Fruit fly (Drosophila melanogaster) whole organism, embryonic: ENCODE data around the gene CG13609.
A peak's percentile ranks its signal among the peaks of the same experiment; 100 is the strongest.

ENCODE experiments used
- Atf6 ChIP-seq: fragments of 200-800 bp; sonication (Bioruptor generic); IDR thresholded peaks from 2 replicates; pipeline ENCODE4 v1.3.6; 2022; ENCODE audit warnings: missing biosample characterization, missing genetic modification characterization
- B-H1 ChIP-seq: fragments of 200-800 bp; sonication (Bioruptor generic); IDR thresholded peaks from 3 replicates; pipeline ENCODE4 v1.3.6; 2022; ENCODE audit warnings: missing biosample characterization, missing genetic modification characterization
- CG10267 ChIP-seq: fragments of 200-800 bp; sonication (Bioruptor generic); optimal IDR thresholded peaks from 2 replicates; lab custom pipeline; 2018; ENCODE audit warnings: missing biosample characterization, mild to moderate bottlenecking, missing genetic modification characterization, moderate library complexity
- CG10431 ChIP-seq: fragments of 200-800 bp; sonication (Bioruptor generic); optimal IDR thresholded peaks from 3 replicates; lab custom pipeline; 2018; ENCODE audit warnings: missing biosample characterization, mild to moderate bottlenecking, missing genetic modification characterization
- CG10979 ChIP-seq: fragments of 200-800 bp; sonication (Bioruptor generic); optimal IDR thresholded peaks from 2 replicates; lab custom pipeline; 2018; ENCODE audit warnings: missing biosample characterization, mild to moderate bottlenecking, missing genetic modification characterization, moderate library complexity
- CG11723 ChIP-seq: fragments of 200-800 bp; sonication (Bioruptor generic); optimal IDR thresholded peaks from 2 replicates; lab custom pipeline; 2017; ENCODE audit warnings: missing biosample characterization, mild to moderate bottlenecking, missing genetic modification characterization
- CG13123 ChIP-seq: fragments of 200-800 bp; sonication (Bioruptor generic); optimal IDR thresholded peaks from 2 replicates; lab custom pipeline; 2016; ENCODE audit warnings: missing biosample characterization, missing genetic modification characterization
- CG14710 ChIP-seq: fragments of 200-800 bp; sonication (Bioruptor generic); optimal IDR thresholded peaks from 3 replicates; lab custom pipeline; 2019; ENCODE audit warnings: missing biosample characterization, mild to moderate bottlenecking, missing genetic modification characterization, moderate library complexity
- CG17385 ChIP-seq: fragments of 200-800 bp; sonication (Bioruptor generic); optimal IDR thresholded peaks from 3 replicates; lab custom pipeline; 2018; ENCODE audit warnings: missing biosample characterization, mild to moderate bottlenecking, missing genetic modification characterization
- CG17612 ChIP-seq: fragments of 200-800 bp; sonication (Bioruptor generic); IDR thresholded peaks from 2 replicates; pipeline ENCODE4 v1.3.6; 2022; ENCODE audit warnings: missing biosample characterization, missing genetic modification characterization
- CG2199 ChIP-seq: fragments of 200-800 bp; sonication (Bioruptor generic); IDR thresholded peaks from 3 replicates; pipeline ENCODE4 v1.3.6; 2022; ENCODE audit warnings: missing biosample characterization, missing genetic modification characterization
- CG2712 ChIP-seq: fragments of 200-800 bp; optimal IDR thresholded peaks from 3 replicates; lab custom pipeline; 2019; ENCODE audit warnings: missing biosample characterization, mild to moderate bottlenecking, missing genetic modification characterization, moderate library complexity
- CG3163 ChIP-seq: fragments of 200-800 bp; sonication (Bioruptor generic); optimal IDR thresholded peaks from 3 replicates; lab custom pipeline; 2016; ENCODE audit warnings: missing biosample characterization, missing genetic modification characterization
- CG33557 ChIP-seq: fragments of 200-800 bp; sonication (Bioruptor generic); optimal IDR thresholded peaks from 2 replicates; lab custom pipeline; 2019; ENCODE audit warnings: missing biosample characterization, mild to moderate bottlenecking, missing genetic modification characterization, moderate library complexity
- CG34224 ChIP-seq: fragments of 200-800 bp; sonication (Bioruptor generic); IDR thresholded peaks from 3 replicates; pipeline ENCODE4 v1.3.6; 2022; ENCODE audit warnings: missing biosample characterization, missing genetic modification characterization; ENCODE audit not compliant: partially characterized antibody
- CG4328 ChIP-seq: fragments of 200-800 bp; sonication (Bioruptor generic); optimal IDR thresholded peaks from 3 replicates; lab custom pipeline; 2017; ENCODE audit warnings: missing biosample characterization, missing genetic modification reagents, missing genetic modification characterization
- CG4360 ChIP-seq: fragments of 200-800 bp; sonication (Bioruptor generic); IDR thresholded peaks from 2 replicates; pipeline ENCODE4 v1.3.6; 2022; ENCODE audit warnings: missing biosample characterization, missing genetic modification characterization
- CG4707 ChIP-seq: fragments of 200-800 bp; sonication (Bioruptor generic); optimal IDR thresholded peaks from 2 replicates; lab custom pipeline; 2018; ENCODE audit warnings: missing biosample characterization, mild to moderate bottlenecking, missing genetic modification characterization, moderate library complexity
- CG4854 ChIP-seq: fragments of 200-800 bp; sonication (Bioruptor generic); optimal IDR thresholded peaks from 2 replicates; lab custom pipeline; 2016; ENCODE audit warnings: missing biosample characterization, missing genetic modification characterization, inconsistent platforms
- CG5953 ChIP-seq: fragments of 200-800 bp; sonication (Bioruptor generic); IDR thresholded peaks from 2 replicates; pipeline ENCODE4 v1.3.6; 2022; ENCODE audit warnings: missing biosample characterization, missing genetic modification characterization
- CG6254 ChIP-seq: fragments of 200-800 bp; sonication (Bioruptor generic); optimal IDR thresholded peaks from 3 replicates; lab custom pipeline; 2017; ENCODE audit warnings: mild to moderate bottlenecking, missing biosample characterization, missing genetic modification reagents, missing genetic modification characterization
- CG6791 ChIP-seq: fragments of 200-800 bp; sonication (Bioruptor generic); IDR thresholded peaks from 3 replicates; pipeline ENCODE4 v1.3.6; 2022; ENCODE audit warnings: missing biosample characterization, missing genetic modification characterization; ENCODE audit not compliant: partially characterized antibody
- CG7357 ChIP-seq: fragments of 200-800 bp; sonication (Bioruptor generic); IDR thresholded peaks from 3 replicates; pipeline ENCODE4 v1.3.6; 2022; ENCODE audit warnings: missing biosample characterization, missing genetic modification characterization
- CG7786 ChIP-seq: fragments of 200-800 bp; sonication (Bioruptor generic); optimal IDR thresholded peaks from 2 replicates; lab custom pipeline; 2016; ENCODE audit warnings: missing biosample characterization, missing genetic modification characterization
- CG8388 ChIP-seq: fragments of 200-800 bp; sonication (Bioruptor generic); optimal IDR thresholded peaks from 2 replicates; lab custom pipeline; 2019; ENCODE audit warnings: missing biosample characterization, mild to moderate bottlenecking, missing genetic modification characterization, moderate library complexity
- CG9215 ChIP-seq: fragments of 200-800 bp; sonication (Bioruptor generic); IDR thresholded peaks from 2 replicates; pipeline ENCODE4 v1.3.6; 2022; ENCODE audit warnings: missing biosample characterization, missing genetic modification characterization
- CTCF ChIP-seq: fragments of 200-800 bp; sonication (Bioruptor generic); optimal IDR thresholded peaks from 2 replicates; lab custom pipeline; 2017; ENCODE audit warnings: missing biosample characterization, mild to moderate bottlenecking, missing genetic modification characterization, moderate library complexity
- CkIIα-i1 ChIP-seq: fragments of 200-800 bp; sonication (Bioruptor generic); IDR thresholded peaks from 2 replicates; pipeline ENCODE4 v1.3.6; 2022; ENCODE audit warnings: missing biosample characterization, missing genetic modification characterization
- Dip3 ChIP-seq: fragments of 200-800 bp; sonication (Bioruptor generic); optimal IDR thresholded peaks from 3 replicates; lab custom pipeline; 2016; ENCODE audit warnings: missing biosample characterization, missing genetic modification characterization
- Dref ChIP-seq: fragments of 200-800 bp; sonication (Bioruptor generic); IDR thresholded peaks from 2 replicates; pipeline ENCODE4 v1.3.6; 2022; ENCODE audit warnings: missing biosample characterization, missing genetic modification characterization
- Ets65A ChIP-seq: fragments of 200-800 bp; sonication (Bioruptor generic); peaks from one replicate; lab custom pipeline; 2016; ENCODE audit warnings: missing biosample characterization, missing genetic modification characterization
- HHEX ChIP-seq: fragments of 200-800 bp; sonication (Bioruptor generic); optimal IDR thresholded peaks from 3 replicates; lab custom pipeline; 2017; ENCODE audit warnings: missing biosample characterization, mild to moderate bottlenecking, missing genetic modification characterization, missing genetic modification reagents
- Lhr ChIP-seq: fragments of 200-800 bp; sonication (Bioruptor generic); optimal IDR thresholded peaks from 3 replicates; lab custom pipeline; 2017; ENCODE audit warnings: mild to moderate bottlenecking, missing biosample characterization, missing genetic modification reagents, missing genetic modification characterization
- Lpt ChIP-seq: fragments of >200 bp; optimal IDR thresholded peaks from 2 replicates; lab custom pipeline; 2018; ENCODE audit warnings: missing biosample characterization, missing genetic modification characterization
- Mrtf ChIP-seq: fragments of 200-800 bp; sonication (Bioruptor generic); IDR thresholded peaks from 3 replicates; pipeline ENCODE4 v1.3.6; 2022; ENCODE audit warnings: missing biosample characterization, missing genetic modification characterization
- NK7.1 ChIP-seq: fragments of 200-800 bp; sonication (Bioruptor generic); optimal IDR thresholded peaks from 3 replicates; lab custom pipeline; 2016; ENCODE audit warnings: missing biosample characterization, missing genetic modification characterization
- al ChIP-seq: fragments of 200-800 bp; sonication (Bioruptor generic); IDR thresholded peaks from 2 replicates; pipeline ENCODE4 v1.3.6; 2022; ENCODE audit warnings: missing biosample characterization, missing genetic modification characterization
- ap ChIP-seq: fragments of 200-800 bp; sonication (Bioruptor generic); IDR thresholded peaks from 2 replicates; pipeline ENCODE4 v1.3.6; 2022; ENCODE audit warnings: missing biosample characterization, missing genetic modification characterization
- bowl ChIP-seq: fragments of 200-800 bp; sonication (Bioruptor generic); IDR thresholded peaks from 2 replicates; pipeline ENCODE4 v1.3.6; 2022; ENCODE audit warnings: missing biosample characterization, missing genetic modification characterization
- cg ChIP-seq: fragments of 200-800 bp; sonication (Bioruptor generic); optimal IDR thresholded peaks from 3 replicates; lab custom pipeline; 2019; ENCODE audit warnings: missing biosample characterization, mild to moderate bottlenecking, missing genetic modification characterization, moderate library complexity
- fd102C ChIP-seq: fragments of 200-800 bp; sonication (Bioruptor generic); optimal IDR thresholded peaks from 2 replicates; lab custom pipeline; 2018; ENCODE audit warnings: missing biosample characterization, mild to moderate bottlenecking, missing genetic modification characterization, moderate library complexity
- gsb-n ChIP-seq: fragments of 200-800 bp; sonication (Bioruptor generic); optimal IDR thresholded peaks from 3 replicates; lab custom pipeline; 2018; ENCODE audit warnings: missing biosample characterization, mild to moderate bottlenecking, missing genetic modification characterization
- ham ChIP-seq: fragments of 200-800 bp; sonication (Bioruptor generic); IDR thresholded peaks from 2 replicates; pipeline ENCODE4 v1.3.6; 2022; ENCODE audit warnings: missing biosample characterization, missing genetic modification characterization
- kay ChIP-seq: fragments of 200-800 bp; sonication (Bioruptor generic); optimal IDR thresholded peaks from 2 replicates; lab custom pipeline; 2016; ENCODE audit warnings: missing biosample characterization, missing genetic modification characterization
- pan ChIP-seq, 4 experiments: fragments of >200 bp in 3 of 4; fragments of 200-800 bp in 1 of 4; sonication (Bioruptor generic) in 1 of 4; optimal IDR thresholded peaks in 3 of 4; IDR thresholded peaks in 1 of 4; 2 replicates each; pipeline versions ENCODE4 v1.3.6 to Lab custom; 2017 to 2022; ENCODE audit warnings: missing biosample characterization in 2 of 4, missing genetic modification characterization in 2 of 4, mixed read lengths in 1 of 4
- pb ChIP-seq: fragments of 200-800 bp; sonication (Bioruptor generic); optimal IDR thresholded peaks from 3 replicates; lab custom pipeline; 2016; ENCODE audit warnings: missing biosample characterization, missing genetic modification characterization
- shn ChIP-seq: fragments of 200-800 bp; sonication (Bioruptor generic); optimal IDR thresholded peaks from 3 replicates; lab custom pipeline; 2016; ENCODE audit warnings: missing biosample characterization, missing genetic modification characterization
- so ChIP-seq: fragments of 200-800 bp; sonication (Bioruptor generic); IDR thresholded peaks from 3 replicates; pipeline ENCODE4 v1.3.6; 2022; ENCODE audit warnings: missing biosample characterization, missing genetic modification characterization
- ttk ChIP-seq: fragments of 200-800 bp; sonication (Bioruptor generic); IDR thresholded peaks from 2 replicates; pipeline ENCODE4 v2.1.2; 2022; ENCODE audit warnings: missing biosample characterization, missing genetic modification characterization
- unpg ChIP-seq: fragments of 200-800 bp; sonication (Bioruptor generic); optimal IDR thresholded peaks from 3 replicates; lab custom pipeline; 2018; ENCODE audit warnings: missing biosample characterization, mild to moderate bottlenecking, missing genetic modification characterization, moderate library complexity
- yki ChIP-seq: fragments of >200 bp; optimal IDR thresholded peaks from 3 replicates; lab custom pipeline; 2018

CG13609 gene

DNA sequence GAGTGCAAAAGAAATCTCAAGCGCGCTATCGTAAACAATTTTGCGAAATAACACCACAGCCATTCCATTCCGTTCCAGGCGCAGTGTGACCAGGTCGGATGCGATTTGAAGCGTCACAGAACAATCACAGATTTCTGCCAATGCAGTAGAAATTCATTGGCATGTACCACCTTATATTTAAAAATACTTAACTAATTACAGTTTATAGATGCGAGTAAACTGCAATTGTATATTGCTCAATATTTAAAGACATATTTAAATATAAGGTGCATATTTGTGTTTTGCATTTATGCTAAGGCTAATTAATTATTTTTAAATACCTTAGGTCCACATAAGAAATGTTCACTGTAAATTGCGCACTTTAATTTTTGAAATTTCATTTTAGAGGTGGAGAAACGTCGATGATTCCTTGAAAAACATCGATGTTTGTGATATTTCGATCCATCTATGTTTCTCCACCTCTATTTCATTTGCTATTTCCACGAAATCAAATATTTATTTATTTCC, 33.4 kb upstream of the CG13609 start, which contains the start of the genes SMC6 and CG6204 (continued):
- TF ChIP-seq CG7357 = peak; percentile 90
- TF ChIP-seq Ets65A (GFP tag; lab: Kevin White, UChicago) = peak; percentile 97
- peak; percentile 92 for TF ChIP-seq B-H1 (GFP tag; lab: Robert Waterston, UW)
- no peak for TF ChIP-seq yki (lab: Kevin White, UChicago)
- TF ChIP-seq pan (optimal IDR thresholded peaks at IDR 0.05; lab: Kevin White, UChicago) = no peak
- peak in 1 of 2 experiments; percentile 96 for TF ChIP-seq pan (GFP tag; optimal IDR thresholded peaks at IDR 0.05 in 1 of 2, IDR thresholded peaks at IDR 0.05 in 1 of 2)
- peak; percentile 51 for TF ChIP-seq CG10431 (GFP tag; lab: Kevin White, UChicago)
- TF ChIP-seq CG10979 (tag; lab: Kevin White, UChicago) = peak; percentile 92
- TF ChIP-seq Dref (GFP tag; lab: Robert Waterston, UW) = peak; percentile 67
- peak; percentile 85 for TF ChIP-seq ham (GFP tag; lab: Robert Waterston, UW)
- peak; percentile 88; the same call in 2 of the 3 replicates for TF ChIP-seq CG2199 (GFP tag; lab: Robert Waterston, UW)
- peak; percentile 90 for TF ChIP-seq CG17385 (GFP tag; lab: Kevin White, UChicago)
- peak; percentile 95 for TF ChIP-seq al (GFP tag; lab: Robert Waterston, UW)
- TF ChIP-seq so = peak; percentile 90
- peak; percentile 89 for TF ChIP-seq ttk (GFP tag; lab: Robert Waterston, UW)
- peak; percentile 45 for TF ChIP-seq CTCF (GFP tag; lab: Kevin White, UChicago)
- peak; percentile 52 for TF ChIP-seq fd102C
- TF ChIP-seq CG7786 (GFP tag; lab: Kevin White, UChicago) = peak; percentile 79
- TF ChIP-seq Dip3 (GFP tag; lab: Kevin White, UChicago) = peak; percentile 90
- TF ChIP-seq CG6254 = peak; percentile 80
- peak; percentile 75 for TF ChIP-seq CG17612 (GFP tag; lab: Robert Waterston, UW)
- TF ChIP-seq kay (GFP tag; lab: Kevin White, UChicago) = peak; percentile 85
- peak; percentile 97 for TF ChIP-seq unpg (GFP tag; lab: Kevin White, UChicago)
- peak; percentile 87 for TF ChIP-seq CG33557 (GFP tag; lab: Kevin White, UChicago)
- peak; percentile 78 for TF ChIP-seq CG5953 (GFP tag; lab: Robert Waterston, UW)
- TF ChIP-seq CG34224 (GFP tag; lab: Robert Waterston, UW) = 0 out of 3 replicates have a peak, but pooled peaks have one; percentile 23
- no peak for TF ChIP-seq Lpt
- peak; percentile 86 for TF ChIP-seq CG10267 (tag; lab: Kevin White, UChicago)
- peak; percentile 88 for TF ChIP-seq CG4328 (GFP tag; lab: Kevin White, UChicago)
- peak; percentile 65 for TF ChIP-seq shn (GFP tag; lab: Kevin White, UChicago)
- TF ChIP-seq CG3163 (GFP tag; lab: Kevin White, UChicago) = peak; percentile 38
- peak; percentile 94 for TF ChIP-seq Atf6
- no peak for TF ChIP-seq CG6791 (GFP tag; lab: Robert Waterston, UW)
- TF ChIP-seq CG2712 (tag; lab: Kevin White, UChicago) = peak; percentile 95
- peak; percentile 82 for TF ChIP-seq CG4854 (GFP tag; lab: Kevin White, UChicago)
- peak; percentile 92 for TF ChIP-seq CG8388 (GFP tag; lab: Kevin White, UChicago)
- TF ChIP-seq CG4360 = peak; percentile 59
- TF ChIP-seq CG4707 (GFP tag; lab: Kevin White, UChicago) = peak; percentile 78
- peak; percentile 93 for TF ChIP-seq gsb-n
- TF ChIP-seq cg = no peak
- TF ChIP-seq HHEX (GFP tag; lab: Kevin White, UChicago) = peak; percentile 90
- TF ChIP-seq pb = peak; percentile 48
- TF ChIP-seq Mrtf (GFP tag; lab: Robert Waterston, UW) = peak; percentile 90
- TF ChIP-seq CG9215 (GFP tag; lab: Robert Waterston, UW) = peak; percentile 95
- TF ChIP-seq CG13123 (GFP tag; lab: Kevin White, UChicago) = peak; percentile 71
- TF ChIP-seq CG11723 = peak; percentile 75
- TF ChIP-seq bowl (GFP tag; lab: Robert Waterston, UW) = peak; percentile 83
- peak; percentile 94 for TF ChIP-seq CG14710 (tag; lab: Kevin White, UChicago)
- peak; percentile 80 for TF ChIP-seq NK7.1 (GFP tag; lab: Kevin White, UChicago)
- TF ChIP-seq Lhr = peak; percentile 70
- peak; percentile 89 for TF ChIP-seq ap (GFP tag; lab: Robert Waterston, UW)
- TF ChIP-seq CkIIα-i1 (GFP tag; lab: Robert Waterston, UW) = peak; percentile 70; the same call in 1 of the 2 replicates
